Worm (Caenorhabditis elegans) whole organism, young adult: ENCODE data around the gene nsph-4.3.

ENCODE experiments used
- F57A8.1 ChIP-seq: fragments of 200-800 bp; sonication (Bioruptor generic); optimal IDR thresholded peaks from 2 replicates; lab custom pipeline; 2018; ENCODE audit warnings: mild to moderate bottlenecking, missing genetic modification characterization, moderate library complexity, missing compliant biosample characterization
- T26A5.8 ChIP-seq: sonication (generic microtip); optimal IDR thresholded peaks from 2 replicates; lab custom pipeline; 2016; ENCODE audit warnings: missing genetic modification characterization, missing compliant biosample characterization
- Y53F4B.3 ChIP-seq: fragments of 200-800 bp; sonication (Bioruptor generic); IDR thresholded peaks from 2 replicates; pipeline ENCODE4 v1.3.6; 2022; ENCODE audit warnings: missing genetic modification reagents, missing genetic modification characterization, missing compliant biosample characterization
- Y56A3A.18 ChIP-seq: fragments of 200-800 bp; sonication (Bioruptor generic); IDR thresholded peaks from 2 replicates; pipeline ENCODE4 v1.3.6; 2022; ENCODE audit warnings: missing genetic modification reagents, missing genetic modification characterization, missing compliant biosample characterization
- Y67H2A.10 ChIP-seq: fragments of 200-800 bp; sonication (Bioruptor generic); conservative IDR thresholded peaks from 2 replicates; pipeline ENCODE4 v1.3.6; 2022; ENCODE audit warnings: missing genetic modification reagents, missing genetic modification characterization, missing compliant biosample characterization
- akir-1 ChIP-seq: fragments of 200-800 bp; sonication (Bioruptor generic); optimal IDR thresholded peaks from 2 replicates; lab custom pipeline; 2018; ENCODE audit warnings: mild to moderate bottlenecking, missing genetic modification characterization, moderate library complexity, missing compliant biosample characterization
- bed-1 ChIP-seq: fragments of 200-800 bp; sonication (Bioruptor generic); IDR thresholded peaks from 2 replicates; pipeline ENCODE4 v1.3.6; 2022; ENCODE audit warnings: missing genetic modification reagents, missing genetic modification characterization, missing compliant biosample characterization
- ccch-3 ChIP-seq: fragments of 200-800 bp; sonication (Bioruptor generic); optimal IDR thresholded peaks from 2 replicates; lab custom pipeline; 2018; ENCODE audit warnings: mild to moderate bottlenecking, missing genetic modification characterization, missing compliant biosample characterization
- ceh-40 ChIP-seq: fragments of 200-800 bp; sonication (Bioruptor generic); IDR thresholded peaks from 2 replicates; pipeline ENCODE4 v1.3.6; 2022; ENCODE audit warnings: missing genetic modification characterization, missing compliant biosample characterization
- ceh-58 ChIP-seq: fragments of 200-800 bp; sonication (Bioruptor generic); IDR thresholded peaks from 2 replicates; pipeline ENCODE4 v1.3.6; 2022; ENCODE audit warnings: missing genetic modification characterization, missing compliant biosample characterization
- ceh-79 ChIP-seq: sonication (generic microtip); optimal IDR thresholded peaks from 2 replicates; lab custom pipeline; 2017; ENCODE audit warnings: mild to moderate bottlenecking, missing genetic modification characterization, missing compliant biosample characterization
- dpl-1 ChIP-seq: fragments of 150-350 bp; optimal IDR thresholded peaks from 2 replicates; lab custom pipeline; 2014; ENCODE audit warnings: missing biosample characterization, missing genetic modification reagents, missing genetic modification characterization
- ets-4 ChIP-seq: fragments of 200-800 bp; sonication (Bioruptor generic); optimal IDR thresholded peaks from 2 replicates; lab custom pipeline; 2018; ENCODE audit warnings: mild to moderate bottlenecking, missing genetic modification characterization, missing compliant biosample characterization
- hlh-12 ChIP-seq: sonication (generic microtip); optimal IDR thresholded peaks from 2 replicates; lab custom pipeline; 2016; ENCODE audit warnings: missing genetic modification characterization, missing compliant biosample characterization
- hmg-1.2 ChIP-seq: fragments of 200-800 bp; sonication (Bioruptor generic); IDR thresholded peaks from 2 replicates; pipeline ENCODE4 v1.3.6; 2022; ENCODE audit warnings: missing genetic modification reagents, missing genetic modification characterization, missing compliant biosample characterization
- hmg-20 ChIP-seq: fragments of 200-800 bp; sonication (Bioruptor generic); IDR thresholded peaks from 2 replicates; pipeline ENCODE4 v1.3.6; 2022; ENCODE audit warnings: missing genetic modification reagents, missing genetic modification characterization, missing compliant biosample characterization
- let-526 ChIP-seq: fragments of 200-800 bp; sonication (Bioruptor generic); IDR thresholded peaks from 2 replicates; pipeline ENCODE4 v1.3.6; 2022; ENCODE audit warnings: missing genetic modification reagents, missing genetic modification characterization, missing compliant biosample characterization
- let-607 ChIP-seq, 2 experiments: fragments of 200-800 bp in 1 of 2; sonication (Bioruptor generic) in 1 of 2; sonication (generic microtip) in 1 of 2; optimal IDR thresholded peaks; 2 replicates each; lab custom pipeline; 2016 to 2018; ENCODE audit warnings: mild to moderate bottlenecking in 2 of 2, missing compliant biosample characterization in 2 of 2, missing genetic modification characterization in 2 of 2, moderate library complexity in 2 of 2, missing genotype in 1 of 2
- lin-35 ChIP-seq, 3 experiments: fragments of 150-350 bp in 2 of 3; sonication (generic microtip) in 1 of 3; optimal IDR thresholded peaks; 2 replicates each; lab custom pipeline; 2014 to 2018; ENCODE audit warnings: missing biosample characterization in 3 of 3, missing genetic modification characterization in 3 of 3, missing genetic modification reagents in 3 of 3
- nfya-2 ChIP-seq: fragments of 200-800 bp; sonication (Bioruptor generic); IDR thresholded peaks from 2 replicates; pipeline ENCODE4 v1.3.6; 2022; ENCODE audit warnings: missing genetic modification reagents, missing genetic modification characterization, missing compliant biosample characterization
- nhr-179 ChIP-seq: sonication (generic microtip); optimal IDR thresholded peaks from 2 replicates; lab custom pipeline; 2016; ENCODE audit warnings: mild to moderate bottlenecking, missing genetic modification characterization, missing compliant biosample characterization
- pbrm-1 ChIP-seq: fragments of 200-800 bp; sonication (Bioruptor generic); IDR thresholded peaks from 2 replicates; pipeline ENCODE4 v1.3.6; 2022; ENCODE audit warnings: missing genetic modification reagents, missing genetic modification characterization, missing compliant biosample characterization
- sea-2 ChIP-seq: fragments of 200-800 bp; sonication (Bioruptor generic); IDR thresholded peaks from 2 replicates; pipeline ENCODE4 v1.3.6; 2022; ENCODE audit warnings: missing genetic modification characterization, missing compliant biosample characterization
- snpc-1.3 ChIP-seq: sonication (generic microtip); optimal IDR thresholded peaks from 2 replicates; lab custom pipeline; 2017; ENCODE audit warnings: missing genetic modification characterization, mild to moderate bottlenecking, missing compliant biosample characterization, antibody characterized with exemption, moderate library complexity, missing genotype, missing genetic modification reagents; ENCODE audit not compliant: insufficient read depth
- somi-1 ChIP-seq: fragments of 200-800 bp; sonication (Bioruptor generic); optimal IDR thresholded peaks from 2 replicates; lab custom pipeline; 2018; ENCODE audit warnings: mild to moderate bottlenecking, missing genetic modification characterization, missing compliant biosample characterization
- tbp1 ChIP-seq: fragments of 200-800 bp; sonication (Bioruptor generic); optimal IDR thresholded peaks from 2 replicates; lab custom pipeline; 2018; ENCODE audit warnings: mild to moderate bottlenecking, missing genetic modification characterization, missing compliant biosample characterization
- unc-130 ChIP-seq: sonication (generic microtip); optimal IDR thresholded peaks from 2 replicates; lab custom pipeline; 2016; ENCODE audit warnings: missing genetic modification reagents, missing genetic modification characterization, missing compliant biosample characterization
- unc-62 ChIP-seq: fragments of 150-350 bp; optimal IDR thresholded peaks from 2 replicates; lab custom pipeline; 2014; ENCODE audit warnings: missing biosample characterization, missing genetic modification reagents, missing genetic modification characterization
- xnd-1 ChIP-seq: sonication (generic microtip); optimal IDR thresholded peaks from 2 replicates; lab custom pipeline; 2016; ENCODE audit warnings: missing genotype, missing genetic modification reagents, missing genetic modification characterization, missing compliant biosample characterization
- ztf-18 ChIP-seq: sonication (generic microtip); optimal IDR thresholded peaks from 2 replicates; lab custom pipeline; 2016; ENCODE audit warnings: missing genotype, mild to moderate bottlenecking, missing genetic modification characterization, missing compliant biosample characterization
- ztf-22 ChIP-seq: fragments of 200-800 bp; sonication (Bioruptor generic); optimal IDR thresholded peaks from 2 replicates; lab custom pipeline; 2018; ENCODE audit warnings: mild to moderate bottlenecking, missing genetic modification characterization, moderate library complexity, missing compliant biosample characterization
- ztf-26 ChIP-seq: sonication (generic microtip); optimal IDR thresholded peaks from 2 replicates; lab custom pipeline; 2017; ENCODE audit warnings: missing genetic modification characterization, missing compliant biosample characterization

nsph-4.3 gene

ce11 chrIII:7621355-7621754 lies 12.3 kb upstream of the nsph-4.3 start:
- TF ChIP-seq xnd-1 (tag; lab: Kevin White, UChicago) (no peak), unc-62 (GFP tag; lab: Kevin White, UChicago) (peak; percentile 69)

- TF ChIP-seq ceh-40 (GFP tag; lab: Robert Waterston, UW) (no peak), ceh-58 (GFP tag; lab: Robert Waterston, UW) (0 out of 2 replicates have a peak, but pooled peaks have one; percentile 30)
Observed at ce11 chrIII:7619846-7620245, 10.8 kb upstream of the nsph-4.3 start.

ce11 chrIII:7618294-7618693 lies 9.2 kb upstream of the nsph-4.3 start:
- TF ChIP-seq hlh-12 (tag; lab: Kevin White, UChicago) (no peak), ztf-26 (tag; lab: Kevin White, UChicago) (no peak), ztf-22 (GFP tag; lab: Kevin White, UChicago) (no peak), Y53F4B.3 (GFP tag; lab: Robert Waterston, UW) (no peak)

- TF ChIP-seq lin-35 (GFP tag; optimal IDR thresholded peaks at IDR 0.05; lab: Kevin White, UChicago): no peak
- no peak for TF ChIP-seq snpc-1.3 (tag; lab: Kevin White, UChicago)
- TF ChIP-seq ceh-79: no peak
- TF ChIP-seq bed-1 (GFP tag; lab: Robert Waterston, UW): no peak
- TF ChIP-seq akir-1 (GFP tag; lab: Kevin White, UChicago): no peak
- TF ChIP-seq T26A5.8: no peak
- no peak for TF ChIP-seq pbrm-1 (GFP tag; lab: Robert Waterston, UW)
- no peak for TF ChIP-seq nhr-179 (tag; lab: Kevin White, UChicago)
- TF ChIP-seq F57A8.1 (GFP tag; lab: Kevin White, UChicago): no peak
- TF ChIP-seq, all 124 proteins: peak for 0
Observed at ce11 chrIII:7616228-7616627, 7.2 kb upstream of the nsph-4.3 start, which contains the start of gene T04A6.1. Gene T04A6.1, plus strand, starts transcription at chrIII:7616528.

ce11 chrIII:7614530-7614929 lies 5.5 kb upstream of the nsph-4.3 start, which contains the start of gene T04A6.2:
Gene T04A6.2, plus strand, starts transcription at chrIII:7614830.
- TF ChIP-seq hmg-1.2 (GFP tag; lab: Robert Waterston, UW): no peak
- no peak for TF ChIP-seq ztf-18

ce11 chrIII:7608223-7608622 lies 845 bp downstream of the nsph-4.3 start, which contains the start of gene T04A6.3:
Gene T04A6.3, minus strand, starts transcription at chrIII:7608323.
- TF ChIP-seq hmg-1.2 (GFP tag; lab: Robert Waterston, UW) (no peak), let-526 (GFP tag; lab: Robert Waterston, UW) (no peak), ets-4 (no peak), let-607 (tag; optimal IDR thresholded peaks at IDR 0.05; lab: Kevin White, UChicago) (no peak), dpl-1 (GFP tag; lab: Kevin White, UChicago) (no peak), nfya-2 (GFP tag; lab: Robert Waterston, UW) (no peak), ceh-79 (no peak), somi-1 (GFP tag; lab: Kevin White, UChicago) (no peak), Y67H2A.10 (no peak), sea-2 (GFP tag; lab: Robert Waterston, UW) (no peak), unc-130 (GFP tag; lab: Kevin White, UChicago) (no peak), hmg-20 (GFP tag; lab: Robert Waterston, UW) (no peak), ccch-3 (GFP tag; lab: Kevin White, UChicago) (no peak), tbp1 (GFP tag; lab: Kevin White, UChicago) (no peak), Y56A3A.18 (GFP tag; lab: Robert Waterston, UW) (no peak)
